Fruit fly (Drosophila melanogaster) whole organism, pupa: Measurements from ENCODE around the gene Fancm.

ENCODE experiments used
- CG10348 ChIP-seq: fragments of 200-800 bp; sonication (Bioruptor generic); IDR thresholded peaks from 2 replicates; pipeline ENCODE4 v1.3.6; 2022; ENCODE audit warnings: missing biosample characterization, missing genetic modification characterization
- CG12605 ChIP-seq: fragments of 200-800 bp; sonication (Bioruptor generic); IDR thresholded peaks from 2 replicates; pipeline ENCODE4 v1.3.6; 2022; ENCODE audit warnings: missing biosample characterization, missing genetic modification characterization
- CG13204 ChIP-seq: fragments of 200-800 bp; sonication (Bioruptor generic); optimal IDR thresholded peaks from 2 replicates; lab custom pipeline; 2018; ENCODE audit warnings: missing biosample characterization, mild to moderate bottlenecking, missing genetic modification characterization, moderate library complexity
- CG14655 ChIP-seq: fragments of 200-800 bp; sonication (Bioruptor generic); optimal IDR thresholded peaks from 3 replicates; lab custom pipeline; 2017; ENCODE audit warnings: mild to moderate bottlenecking, missing biosample characterization, missing genetic modification reagents, missing genetic modification characterization
- CG15710 ChIP-seq: fragments of 200-800 bp; sonication (Bioruptor generic); optimal IDR thresholded peaks from 2 replicates; lab custom pipeline; 2018; ENCODE audit warnings: missing biosample characterization, mild to moderate bottlenecking, missing genetic modification characterization, moderate library complexity
- CG17806 ChIP-seq: fragments of 200-800 bp; sonication (Bioruptor generic); optimal IDR thresholded peaks from 2 replicates; lab custom pipeline; 2018; ENCODE audit warnings: missing biosample characterization, mild to moderate bottlenecking, missing genetic modification characterization, moderate library complexity
- CG32121 ChIP-seq: fragments of 200-800 bp; sonication (Bioruptor generic); IDR thresholded peaks from 2 replicates; pipeline ENCODE4 v1.3.6; 2022; ENCODE audit warnings: missing biosample characterization, missing genetic modification characterization
- CG34367 ChIP-seq: fragments of 200-800 bp; sonication (Bioruptor generic); optimal IDR thresholded peaks from 2 replicates; lab custom pipeline; 2018; ENCODE audit warnings: missing biosample characterization, mild to moderate bottlenecking, missing genetic modification characterization
- CG4496 ChIP-seq: fragments of 200-800 bp; sonication (Bioruptor generic); IDR thresholded peaks from 3 replicates; pipeline ENCODE4 v1.3.6; 2022; ENCODE audit warnings: missing biosample characterization, missing genetic modification characterization
- CG8159 ChIP-seq: fragments of 200-800 bp; sonication (Bioruptor generic); optimal IDR thresholded peaks from 3 replicates; lab custom pipeline; 2018; ENCODE audit warnings: missing biosample characterization, mild to moderate bottlenecking, missing genetic modification characterization, moderate library complexity
- CG8301 ChIP-seq: fragments of 200-800 bp; sonication (Bioruptor generic); optimal IDR thresholded peaks from 2 replicates; lab custom pipeline; 2018; ENCODE audit warnings: missing biosample characterization, mild to moderate bottlenecking, missing genetic modification characterization
- CG9948 ChIP-seq: fragments of 200-800 bp; sonication (Bioruptor generic); optimal IDR thresholded peaks from 2 replicates; lab custom pipeline; 2018; ENCODE audit warnings: missing biosample characterization, mild to moderate bottlenecking, missing genetic modification characterization, moderate library complexity
- D1 ChIP-seq: fragments of 200-800 bp; sonication (Bioruptor generic); optimal IDR thresholded peaks from 2 replicates; lab custom pipeline; 2018; ENCODE audit warnings: missing biosample characterization, mild to moderate bottlenecking, missing genetic modification characterization, moderate library complexity
- EcR ChIP-seq: fragments of 200-800 bp; sonication (Bioruptor generic); optimal IDR thresholded peaks from 3 replicates; lab custom pipeline; 2019; ENCODE audit warnings: missing biosample characterization, missing genetic modification characterization, mild to moderate bottlenecking, moderate library complexity, missing genetic modification reagents
- Ets98B ChIP-seq: fragments of 200-800 bp; sonication (Bioruptor generic); IDR thresholded peaks from 2 replicates; pipeline ENCODE4 v1.3.6; 2022; ENCODE audit warnings: missing biosample characterization, missing genetic modification characterization
- Pif1A ChIP-seq: fragments of 200-800 bp; sonication (Bioruptor generic); optimal IDR thresholded peaks from 3 replicates; lab custom pipeline; 2016; ENCODE audit warnings: missing biosample characterization, missing genetic modification characterization
- Pif1B ChIP-seq: fragments of 200-800 bp; sonication (Bioruptor generic); optimal IDR thresholded peaks from 3 replicates; lab custom pipeline; 2016; ENCODE audit warnings: missing biosample characterization, missing genetic modification characterization
- Snoo ChIP-seq: fragments of 200-800 bp; sonication (Bioruptor generic); optimal IDR thresholded peaks from 3 replicates; lab custom pipeline; 2017; ENCODE audit warnings: missing biosample characterization, mild to moderate bottlenecking, missing genetic modification characterization, inconsistent platforms
- fd96Ca ChIP-seq: fragments of 200-800 bp; sonication (Bioruptor generic); IDR thresholded peaks from 3 replicates; pipeline ENCODE4 v1.3.6; 2022; ENCODE audit warnings: missing biosample characterization, missing genetic modification characterization
- gl ChIP-seq: fragments of 200-800 bp; sonication (Bioruptor generic); optimal IDR thresholded peaks from 2 replicates; lab custom pipeline; 2018; ENCODE audit warnings: missing biosample characterization, mild to moderate bottlenecking, missing genetic modification characterization
- rn ChIP-seq: fragments of 200-800 bp; sonication (Bioruptor generic); IDR thresholded peaks from 2 replicates; pipeline ENCODE4 v1.3.6; 2022; ENCODE audit warnings: missing biosample characterization, missing genetic modification characterization

The Fancm gene

dm6 chr3R:21481960-21482359 lies at the start of gene Fancm:
Gene Fancm, plus strand, starts transcription at chr3R:21482325.
- TF ChIP-seq Ets98B: no peak
- no peak for TF ChIP-seq Pif1A (GFP tag; lab: Kevin White, UChicago)
- TF ChIP-seq CG17806 (tag; lab: Kevin White, UChicago): no peak
- no peak for TF ChIP-seq CG13204 (GFP tag; lab: Kevin White, UChicago)
- no peak for TF ChIP-seq rn
- TF ChIP-seq CG10348 (GFP tag; lab: Robert Waterston, UW): no peak
- TF ChIP-seq fd96Ca (GFP tag; lab: Robert Waterston, UW): no peak
- TF ChIP-seq D1 (tag; lab: Kevin White, UChicago): no peak
- TF ChIP-seq CG12605 (GFP tag; lab: Robert Waterston, UW): no peak
- peak; percentile 17 for TF ChIP-seq CG15710
- no peak for TF ChIP-seq CG14655 (GFP tag; lab: Kevin White, UChicago)
- no peak for TF ChIP-seq CG34367 (tag; lab: Kevin White, UChicago)
- peak; percentile 45; the same call in 1 of the 3 replicates for TF ChIP-seq CG4496
- no peak for TF ChIP-seq EcR (GFP tag; lab: Kevin White, UChicago)
- TF ChIP-seq CG8301 (tag; lab: Kevin White, UChicago): no peak
- TF ChIP-seq CG8159 (tag; lab: Kevin White, UChicago): peak; percentile 34
- TF ChIP-seq gl (tag; lab: Kevin White, UChicago): no peak
- no peak for TF ChIP-seq CG32121 (GFP tag; lab: Robert Waterston, UW)
- TF ChIP-seq CG9948: peak; percentile 23
- TF ChIP-seq Snoo: peak; percentile 4
- TF ChIP-seq Pif1B (GFP tag; lab: Kevin White, UChicago): no peak

DNA sequence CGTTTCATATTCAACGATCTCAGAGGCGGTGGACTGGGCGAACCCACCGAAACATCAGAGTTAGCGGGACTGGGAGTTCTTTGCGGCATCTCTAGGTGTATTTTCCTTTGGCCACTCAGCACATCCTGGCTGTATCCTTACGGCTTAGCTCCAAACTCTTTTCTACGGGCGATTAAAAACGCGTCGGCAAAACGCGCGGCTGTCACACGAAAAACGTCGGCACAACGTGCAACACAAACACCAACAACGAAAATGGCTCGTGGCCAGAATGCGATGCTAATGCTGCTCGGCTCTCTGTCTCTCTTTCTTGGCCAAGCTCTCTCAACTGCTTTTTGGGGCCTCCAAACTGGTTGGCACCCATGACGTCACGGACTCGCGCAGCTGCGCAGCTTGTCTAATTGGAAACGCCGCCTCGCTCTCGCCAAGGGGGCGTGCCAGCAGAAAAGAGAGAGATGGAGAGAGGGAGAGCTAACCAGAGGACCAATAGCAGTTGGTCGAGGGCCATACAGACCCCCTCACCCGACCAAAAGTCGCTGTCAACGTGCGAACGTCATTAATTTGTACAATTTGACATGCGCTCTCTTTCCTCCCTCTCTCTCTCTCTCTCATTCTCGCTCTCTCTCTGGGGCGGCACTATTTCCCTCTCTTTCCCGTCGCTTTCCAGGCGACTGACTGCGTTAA lies 48.1 kb upstream of the Fancm start, which contains the start of gene lbl:
Gene lbl, minus strand, starts transcription at position 255 of the 681 bp plus-strand sequence.
- TF ChIP-seq CG14655 (GFP tag; lab: Kevin White, UChicago) (no peak), CG4496 (0 out of 3 replicates have a peak, but pooled peaks have one; percentile 8), Pif1B (GFP tag; lab: Kevin White, UChicago) (no peak), CG32121 (GFP tag; lab: Robert Waterston, UW) (0 out of 2 replicates have a peak, but pooled peaks have one; percentile 11), fd96Ca (GFP tag; lab: Robert Waterston, UW) (0 out of 3 replicates have a peak, but pooled peaks have one; percentile 32), CG13204 (GFP tag; lab: Kevin White, UChicago) (no peak)

dm6 chr3R:21437515-21438090 lies 44.5 kb upstream of the Fancm start:
- TF ChIP-seq rn (no peak), CG9948 (no peak), gl (tag; lab: Kevin White, UChicago) (no peak), CG10348 (GFP tag; lab: Robert Waterston, UW) (no peak), Ets98B (no peak), fd96Ca (GFP tag; lab: Robert Waterston, UW) (no peak), CG34367 (tag; lab: Kevin White, UChicago) (no peak), CG8159 (tag; lab: Kevin White, UChicago) (no peak), CG32121 (GFP tag; lab: Robert Waterston, UW) (no peak), EcR (GFP tag; lab: Kevin White, UChicago) (no peak), Snoo (no peak), Pif1B (GFP tag; lab: Kevin White, UChicago) (no peak), Pif1A (GFP tag; lab: Kevin White, UChicago) (no peak)

DNA sequence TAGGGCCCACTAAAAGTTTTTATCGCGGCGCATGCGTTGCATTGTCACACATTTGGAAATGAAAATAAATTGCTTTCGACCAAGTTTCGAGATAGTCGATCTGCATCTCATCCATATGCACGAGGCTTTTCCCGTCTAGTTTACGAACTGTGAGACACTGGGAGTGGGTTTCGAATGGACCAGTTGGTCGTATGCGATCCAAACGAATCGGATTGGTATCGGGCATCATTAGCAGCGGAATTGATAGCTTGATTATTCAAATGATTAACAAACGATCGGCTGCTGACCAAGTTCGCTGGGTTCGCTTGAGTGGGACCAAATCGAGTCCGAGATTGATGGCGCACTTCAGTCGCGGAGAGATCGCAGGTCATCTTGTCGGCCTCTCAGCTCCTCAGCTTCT lies 42.0 kb upstream of the Fancm start:
- TF ChIP-seq CG17806 (tag; lab: Kevin White, UChicago) (no peak), D1 (tag; lab: Kevin White, UChicago) (no peak), Pif1B (GFP tag; lab: Kevin White, UChicago) (no peak), CG4496 (no peak), Snoo (no peak), CG32121 (GFP tag; lab: Robert Waterston, UW) (no peak), Pif1A (GFP tag; lab: Kevin White, UChicago) (no peak), Ets98B (no peak), rn (no peak), CG8159 (tag; lab: Kevin White, UChicago) (no peak), CG9948 (no peak)
- TF ChIP-seq, all 21 proteins: peak for 0

DNA sequence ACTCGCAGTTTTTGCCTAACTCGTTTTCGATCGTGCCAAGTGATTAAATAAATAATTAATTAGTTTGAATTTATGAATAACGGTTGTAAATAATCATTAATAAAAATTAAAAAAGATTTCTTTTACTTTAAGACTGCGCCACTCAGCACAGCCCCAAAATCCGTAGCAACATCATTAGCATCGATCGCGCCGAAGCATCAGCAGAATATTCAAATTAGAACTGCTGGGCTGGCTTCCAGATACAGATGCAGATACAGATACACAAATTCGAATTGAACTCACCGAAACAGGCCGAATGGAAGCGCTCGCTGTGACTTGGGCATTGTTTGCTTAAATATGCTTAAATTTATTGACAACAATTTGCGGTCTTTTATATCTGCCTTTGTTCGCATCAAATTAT lies 41.4 kb upstream of the Fancm start:
- TF ChIP-seq fd96Ca (GFP tag; lab: Robert Waterston, UW): no peak
- TF ChIP-seq CG8301 (tag; lab: Kevin White, UChicago): no peak
- TF ChIP-seq CG14655 (GFP tag; lab: Kevin White, UChicago): no peak
- no peak for TF ChIP-seq gl (tag; lab: Kevin White, UChicago)
- no peak for TF ChIP-seq Ets98B
- TF ChIP-seq CG9948: no peak
- no peak for TF ChIP-seq CG32121 (GFP tag; lab: Robert Waterston, UW)
- TF ChIP-seq EcR (GFP tag; lab: Kevin White, UChicago): no peak

DNA sequence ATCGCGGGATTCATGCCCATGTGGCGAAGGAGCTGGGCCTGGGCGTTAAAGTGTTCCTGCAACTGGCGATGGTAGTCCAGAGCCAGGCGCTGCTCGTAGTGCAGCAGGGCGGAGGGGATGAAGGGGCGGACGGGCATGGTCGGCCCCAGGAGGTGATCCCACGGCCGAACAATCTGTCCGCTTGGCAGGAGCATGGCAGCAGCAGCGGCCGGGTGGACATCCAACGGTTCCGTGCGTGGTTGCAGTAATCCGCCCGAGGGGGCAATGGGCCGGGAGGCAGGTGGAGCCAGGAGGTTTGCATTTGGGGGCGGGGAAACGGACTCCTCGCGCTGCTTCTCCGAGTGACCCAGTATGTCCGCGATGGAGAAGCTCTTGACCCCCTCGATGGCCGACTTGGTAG lies 36.8 kb upstream of the Fancm start:
- no peak for TF ChIP-seq rn
- no peak for TF ChIP-seq Pif1A (GFP tag; lab: Kevin White, UChicago)
- no peak for TF ChIP-seq CG13204 (GFP tag; lab: Kevin White, UChicago)
- TF ChIP-seq CG9948: no peak
- TF ChIP-seq CG32121 (GFP tag; lab: Robert Waterston, UW): no peak
- no peak for TF ChIP-seq Ets98B
- no peak for TF ChIP-seq CG8301 (tag; lab: Kevin White, UChicago)
- no peak for TF ChIP-seq CG14655 (GFP tag; lab: Kevin White, UChicago)
- TF ChIP-seq CG12605 (GFP tag; lab: Robert Waterston, UW): no peak
- no peak for TF ChIP-seq fd96Ca (GFP tag; lab: Robert Waterston, UW)
- TF ChIP-seq D1 (tag; lab: Kevin White, UChicago): no peak
- no peak for TF ChIP-seq Pif1B (GFP tag; lab: Kevin White, UChicago)
- TF ChIP-seq EcR (GFP tag; lab: Kevin White, UChicago): no peak
- TF ChIP-seq gl (tag; lab: Kevin White, UChicago): no peak
- TF ChIP-seq CG17806 (tag; lab: Kevin White, UChicago): no peak
- TF ChIP-seq CG10348 (GFP tag; lab: Robert Waterston, UW): no peak
